Worm (Caenorhabditis elegans) whole organism, young adult: ENCODE results near the gene C03A3.2.

Experiments
- F10E7.11 ChIP-seq: sonication (generic microtip); optimal IDR thresholded peaks from 2 replicates; lab custom pipeline; 2017; ENCODE audit warnings: mild to moderate bottlenecking, missing genetic modification characterization, moderate library complexity, missing compliant biosample characterization
- F37B4.10 ChIP-seq: fragments of 200-800 bp; sonication (Bioruptor generic); IDR thresholded peaks from 2 replicates; pipeline ENCODE4 v1.3.6; 2022; ENCODE audit warnings: missing genetic modification characterization, missing compliant biosample characterization
- F39B2.1 ChIP-seq: fragments of 200-800 bp; sonication (Bioruptor generic); IDR thresholded peaks from 2 replicates; pipeline ENCODE4 v1.3.6; 2022; ENCODE audit warnings: missing genetic modification reagents, missing genetic modification characterization, missing compliant biosample characterization
- F52B5.7 ChIP-seq: sonication (generic microtip); optimal IDR thresholded peaks from 2 replicates; lab custom pipeline; 2016; ENCODE audit warnings: mild to moderate bottlenecking, missing genetic modification characterization, missing compliant biosample characterization
- T07F8.4 ChIP-seq: sonication (generic microtip); optimal IDR thresholded peaks from 2 replicates; lab custom pipeline; 2016; ENCODE audit warnings: mild to moderate bottlenecking, missing genetic modification characterization, moderate library complexity, missing compliant biosample characterization
- T26A5.8 ChIP-seq: sonication (generic microtip); optimal IDR thresholded peaks from 2 replicates; lab custom pipeline; 2016; ENCODE audit warnings: missing genetic modification characterization, missing compliant biosample characterization
- Y79H2A.3 ChIP-seq: fragments of 200-800 bp; sonication (Bioruptor generic); conservative IDR thresholded peaks from 2 replicates; pipeline ENCODE4 v1.3.6; 2022; ENCODE audit warnings: missing genetic modification reagents, missing genetic modification characterization, missing compliant biosample characterization
- ZK185.1 ChIP-seq: sonication (generic microtip); optimal IDR thresholded peaks from 2 replicates; lab custom pipeline; 2016; ENCODE audit warnings: mild to moderate bottlenecking, missing genetic modification characterization, missing compliant biosample characterization; ENCODE audit not compliant: poor library complexity, severe bottlenecking
- athp-1 ChIP-seq: sonication (generic microtip); optimal IDR thresholded peaks from 2 replicates; lab custom pipeline; 2017; ENCODE audit warnings: mild to moderate bottlenecking, missing genetic modification characterization, missing compliant biosample characterization
- attf-3 ChIP-seq: fragments of 200-800 bp; sonication (Bioruptor generic); conservative IDR thresholded peaks from 2 replicates; pipeline ENCODE4 v1.3.6; 2022; ENCODE audit warnings: missing genetic modification reagents, missing genetic modification characterization, missing compliant biosample characterization
- attf-6 ChIP-seq: fragments of 200-800 bp; sonication (Bioruptor generic); IDR thresholded peaks from 2 replicates; pipeline ENCODE4 v1.3.6; 2022; ENCODE audit warnings: missing genetic modification reagents, missing genetic modification characterization, missing compliant biosample characterization
- cebp-1 ChIP-seq, 2 experiments: fragments of 200-800 bp in 1 of 2; sonication (Bioruptor generic) in 1 of 2; sonication (generic microtip) in 1 of 2; IDR thresholded peaks in 1 of 2; optimal IDR thresholded peaks in 1 of 2; 2 replicates each; pipeline versions ENCODE4 v1.3.6 to Lab custom; 2017 to 2022; ENCODE audit warnings: missing compliant biosample characterization in 2 of 2, missing genetic modification characterization in 2 of 2, mild to moderate bottlenecking in 1 of 2, missing genetic modification reagents in 1 of 2, moderate library complexity in 1 of 2
- ceh-27 ChIP-seq: fragments of 200-800 bp; sonication (Bioruptor generic); optimal IDR thresholded peaks from 2 replicates; lab custom pipeline; 2018; ENCODE audit warnings: mild to moderate bottlenecking, missing genetic modification characterization, moderate library complexity, missing compliant biosample characterization
- ceh-58 ChIP-seq: fragments of 200-800 bp; sonication (Bioruptor generic); IDR thresholded peaks from 2 replicates; pipeline ENCODE4 v1.3.6; 2022; ENCODE audit warnings: missing genetic modification characterization, missing compliant biosample characterization
- ceh-91 ChIP-seq: fragments of 200-800 bp; sonication (Bioruptor generic); IDR thresholded peaks from 2 replicates; pipeline ENCODE4 v1.3.6; 2022; ENCODE audit warnings: missing genetic modification reagents, missing genetic modification characterization, missing compliant biosample characterization
- chd-7 ChIP-seq: sonication (generic microtip); optimal IDR thresholded peaks from 2 replicates; lab custom pipeline; 2016; ENCODE audit warnings: mild to moderate bottlenecking, missing genetic modification characterization, moderate library complexity, missing compliant biosample characterization
- egl-18 ChIP-seq: fragments of 200-800 bp; sonication (Bioruptor generic); IDR thresholded peaks from 2 replicates; pipeline ENCODE4 v1.3.6; 2022; ENCODE audit warnings: missing genetic modification reagents, missing genetic modification characterization, missing compliant biosample characterization
- ets-4 ChIP-seq: fragments of 200-800 bp; sonication (Bioruptor generic); optimal IDR thresholded peaks from 2 replicates; lab custom pipeline; 2018; ENCODE audit warnings: mild to moderate bottlenecking, missing genetic modification characterization, missing compliant biosample characterization
- him-1 ChIP-seq: sonication (generic microtip); optimal IDR thresholded peaks from 2 replicates; lab custom pipeline; 2016; ENCODE audit warnings: missing genotype, missing genetic modification reagents, missing genetic modification characterization, missing compliant biosample characterization
- hlh-26 ChIP-seq: fragments of 200-800 bp; sonication (Bioruptor generic); conservative IDR thresholded peaks from 2 replicates; pipeline ENCODE4 v1.3.6; 2022; ENCODE audit warnings: missing genetic modification reagents, missing genetic modification characterization, missing compliant biosample characterization
- hsf-1 ChIP-seq: fragments of 200-800 bp; sonication (Bioruptor generic); IDR thresholded peaks from 2 replicates; pipeline ENCODE4 v1.3.6; 2022; ENCODE audit warnings: missing genetic modification reagents, missing genetic modification characterization, missing compliant biosample characterization
- lir-1 ChIP-seq: fragments of 200-800 bp; sonication (Bioruptor generic); conservative IDR thresholded peaks from 2 replicates; pipeline ENCODE4 v1.3.6; 2022; ENCODE audit warnings: missing genetic modification reagents, missing genetic modification characterization, missing compliant biosample characterization
- lsy-27 ChIP-seq: sonication (generic microtip); optimal IDR thresholded peaks from 2 replicates; lab custom pipeline; 2017; ENCODE audit warnings: missing genetic modification characterization, mild to moderate bottlenecking, missing compliant biosample characterization, antibody characterized with exemption, missing genotype, borderline replicate concordance; ENCODE audit not compliant: insufficient read depth
- madf-3 ChIP-seq: fragments of 200-800 bp; sonication (Bioruptor generic); IDR thresholded peaks from 2 replicates; pipeline ENCODE4 v1.3.6; 2022; ENCODE audit warnings: missing genetic modification reagents, missing genetic modification characterization, missing compliant biosample characterization
- madf-8 ChIP-seq: fragments of 200-800 bp; sonication (Bioruptor generic); conservative IDR thresholded peaks from 2 replicates; pipeline ENCODE4 v1.3.6; 2022; ENCODE audit warnings: missing genetic modification reagents, missing genetic modification characterization, missing compliant biosample characterization
- mcd-1 ChIP-seq: fragments of 200-800 bp; sonication (Bioruptor generic); IDR thresholded peaks from 2 replicates; pipeline ENCODE4 v1.3.6; 2022; ENCODE audit warnings: missing genetic modification reagents, missing genetic modification characterization, missing compliant biosample characterization
- mel-28 ChIP-seq: sonication (generic microtip); optimal IDR thresholded peaks from 2 replicates; lab custom pipeline; 2016; ENCODE audit warnings: borderline replicate concordance, mild to moderate bottlenecking, missing genetic modification characterization, missing compliant biosample characterization
- nhr-27 ChIP-seq: fragments of 200-800 bp; sonication (Bioruptor generic); optimal IDR thresholded peaks from 2 replicates; lab custom pipeline; 2018; ENCODE audit warnings: mild to moderate bottlenecking, missing genetic modification characterization, moderate library complexity, missing compliant biosample characterization
- nhr-90 ChIP-seq: sonication (generic microtip); optimal IDR thresholded peaks from 2 replicates; lab custom pipeline; 2016; ENCODE audit warnings: missing genotype, mild to moderate bottlenecking, missing genetic modification characterization, missing compliant biosample characterization
- rec-8 ChIP-seq, 2 experiments: sonication (generic microtip); optimal IDR thresholded peaks; 2 replicates each; lab custom pipeline; 2016; ENCODE audit warnings: mild to moderate bottlenecking in 2 of 2, missing genetic modification characterization in 2 of 2, missing genetic modification reagents in 2 of 2, missing genotype in 2 of 2, missing biosample characterization in 1 of 2, missing compliant biosample characterization in 1 of 2, moderate library complexity in 1 of 2
- snpc-4 ChIP-seq, 5 experiments: fragments of 150-350 bp in 1 of 5; sonication (generic microtip) in 4 of 5; optimal IDR thresholded peaks; 2 replicates each; lab custom pipeline; 2014 to 2018; ENCODE audit warnings: missing genetic modification characterization in 5 of 5, missing biosample characterization in 3 of 5, antibody characterized with exemption in 2 of 5, mild to moderate bottlenecking in 2 of 5, missing compliant biosample characterization in 2 of 5, missing genotype in 2 of 5, moderate library complexity in 2 of 5, missing genetic modification reagents in 1 of 5
- ztf-18 ChIP-seq: sonication (generic microtip); optimal IDR thresholded peaks from 2 replicates; lab custom pipeline; 2016; ENCODE audit warnings: missing genotype, mild to moderate bottlenecking, missing genetic modification characterization, missing compliant biosample characterization
- ztf-22 ChIP-seq: fragments of 200-800 bp; sonication (Bioruptor generic); optimal IDR thresholded peaks from 2 replicates; lab custom pipeline; 2018; ENCODE audit warnings: mild to moderate bottlenecking, missing genetic modification characterization, moderate library complexity, missing compliant biosample characterization
- ztf-25 ChIP-seq: fragments of 200-800 bp; sonication (Bioruptor generic); IDR thresholded peaks from 2 replicates; pipeline ENCODE4 v1.3.6; 2022; ENCODE audit warnings: missing genetic modification reagents, missing genetic modification characterization, missing compliant biosample characterization
- ztf-28 ChIP-seq: fragments of 200-800 bp; sonication (Bioruptor generic); IDR thresholded peaks from 2 replicates; pipeline ENCODE4 v1.3.6; 2022; ENCODE audit warnings: missing genetic modification reagents, missing genetic modification characterization, missing compliant biosample characterization
- ztf-3 ChIP-seq: fragments of 200-800 bp; sonication (Bioruptor generic); optimal IDR thresholded peaks from 2 replicates; lab custom pipeline; 2018; ENCODE audit warnings: mild to moderate bottlenecking, missing genetic modification characterization, missing compliant biosample characterization
- ztf-6 ChIP-seq: fragments of 200-800 bp; sonication (Bioruptor generic); IDR thresholded peaks from 2 replicates; pipeline ENCODE4 v1.3.6; 2022; ENCODE audit warnings: missing genetic modification reagents, missing genetic modification characterization, missing compliant biosample characterization

The C03A3.2 gene

ce11 chrX:11281148-11281547, 18.5 kb downstream of the C03A3.2 start, which contains the start of gene F38B2.6:
Gene F38B2.6, minus strand, starts transcription at chrX:11281248.
- TF ChIP-seq hsf-1 (GFP tag; lab: Robert Waterston, UW) (no peak), mcd-1 (no peak), athp-1 (no peak), him-1 (tag; lab: Kevin White, UChicago) (no peak), attf-3 (GFP tag; lab: Robert Waterston, UW) (no peak), F37B4.10 (GFP tag; lab: Robert Waterston, UW) (no peak), snpc-4 (GFP tag; optimal IDR thresholded peaks at IDR 0.05; lab: Kevin White, UChicago) (no peak), snpc-4 (tag; optimal IDR thresholded peaks at IDR 0.05; lab: Kevin White, UChicago) (no peak), hlh-26 (GFP tag; lab: Robert Waterston, UW) (no peak), ceh-91 (no peak), Y79H2A.3 (GFP tag; lab: Robert Waterston, UW) (no peak), ceh-27 (GFP tag; lab: Kevin White, UChicago) (no peak), ZK185.1 (tag; lab: Kevin White, UChicago) (no peak), egl-18 (no peak), cebp-1 (GFP tag; IDR thresholded peaks at IDR 0.05; lab: Robert Waterston, UW) (no peak), cebp-1 (tag; optimal IDR thresholded peaks at IDR 0.05; lab: Kevin White, UChicago) (no peak), madf-8 (GFP tag; lab: Robert Waterston, UW) (no peak), ztf-25 (GFP tag; lab: Robert Waterston, UW) (no peak)
- TF ChIP-seq, all 124 proteins: peak for 0

ce11 chrX:11286246-11286645, 23.6 kb downstream of the C03A3.2 start, which contains the start of gene F38B2.3:
Gene F38B2.3, minus strand, starts transcription at chrX:11286346.
- TF ChIP-seq nhr-90 (tag; lab: Kevin White, UChicago) (no peak), chd-7 (tag; lab: Kevin White, UChicago) (no peak), ztf-22 (GFP tag; lab: Kevin White, UChicago) (no peak), F10E7.11 (no peak), ztf-3 (GFP tag; lab: Kevin White, UChicago) (no peak), F39B2.1 (GFP tag; lab: Robert Waterston, UW) (no peak)

- TF ChIP-seq Y79H2A.3 (GFP tag; lab: Robert Waterston, UW) = no peak
- TF ChIP-seq nhr-27 (tag; lab: Kevin White, UChicago) = no peak
- no peak for TF ChIP-seq mel-28 (tag; lab: Kevin White, UChicago)
- TF ChIP-seq ztf-6 (GFP tag; lab: Robert Waterston, UW) = no peak
- TF ChIP-seq snpc-4 (GFP tag; optimal IDR thresholded peaks at IDR 0.05; lab: Kevin White, UChicago) = no peak
- TF ChIP-seq snpc-4 (tag; optimal IDR thresholded peaks at IDR 0.05; lab: Kevin White, UChicago) = no peak
- no peak for TF ChIP-seq ztf-28 (GFP tag; lab: Robert Waterston, UW)
- no peak for TF ChIP-seq ceh-58
- TF ChIP-seq lir-1 (GFP tag; lab: Robert Waterston, UW) = no peak
- no peak for TF ChIP-seq T07F8.4 (tag; lab: Kevin White, UChicago)
- no peak for TF ChIP-seq madf-3
- no peak for TF ChIP-seq lsy-27 (tag; lab: Kevin White, UChicago)
Measured at ce11 chrX:11287617-11288016, 25.0 kb downstream of the C03A3.2 start, which contains the start of gene F38B2.4. Gene F38B2.4, minus strand, starts transcription at chrX:11287717.

ce11 chrX:11289925-11290324, 27.3 kb downstream of the C03A3.2 start:
- no peak for TF ChIP-seq ets-4
- TF ChIP-seq attf-6 = no peak
- no peak for TF ChIP-seq F39B2.1 (GFP tag; lab: Robert Waterston, UW)
- TF ChIP-seq rec-8 (tag; optimal IDR thresholded peaks at IDR 0.05; lab: Kevin White, UChicago) = no peak
- no peak for TF ChIP-seq T26A5.8
- TF ChIP-seq F52B5.7 (tag; lab: Kevin White, UChicago) = no peak
- TF ChIP-seq ztf-18 (tag; lab: Kevin White, UChicago) = no peak
